Worm (Caenorhabditis elegans): Measurements from ENCODE around the gene C25H3.14.
A peak's percentile ranks its signal among the peaks of the same experiment; 100 is the strongest.

The C25H3.14 gene

ce11 chrII:5660736-5661734 is 33.9 kb upstream of the C25H3.14 start, which contains the start of the genes ift-43 and mdt-26 (continued):
- no peak for TF ChIP-seq eor-1 (tag; optimal IDR thresholded peaks at IDR 0.05)
- no peak for TF ChIP-seq ceh-9 (tag; optimal IDR thresholded peaks at IDR 0.05)
- no peak for TF ChIP-seq sea-2 (GFP tag; optimal IDR thresholded peaks at IDR 0.05)
- TF ChIP-seq elt-1 (tag; optimal IDR thresholded peaks at IDR 0.05), result no peak
- no peak for TF ChIP-seq egl-27 (tag; optimal IDR thresholded peaks at IDR 0.05)
- TF ChIP-seq daf-12 (tag; optimal IDR thresholded peaks at IDR 0.05), result no peak
- no peak for TF ChIP-seq nhr-76 (tag; optimal IDR thresholded peaks at IDR 0.05)
- TF ChIP-seq nhr-43 (tag; optimal IDR thresholded peaks at IDR 0.05; ENCODE audit: poor library complexity, severe bottlenecking), result peak; percentile 78
- TF ChIP-seq nhr-28 (tag; optimal IDR thresholded peaks at IDR 0.05), result no peak
- TF ChIP-seq ceh-16 (tag; optimal IDR thresholded peaks at IDR 0.05), result no peak
- TF ChIP-seq ztf-11 (tag; optimal IDR thresholded peaks at IDR 0.05), result no peak
- TF ChIP-seq zag-1 (tag; optimal IDR thresholded peaks at IDR 0.05), result no peak
- peak; percentile 98 for TF ChIP-seq hmg-11 (tag; optimal IDR thresholded peaks at IDR 0.05)
- TF ChIP-seq lin-15B (tag; optimal IDR thresholded peaks at IDR 0.05), result peak; percentile 80
- peak; percentile 76 for TF ChIP-seq aly-2 (tag; optimal IDR thresholded peaks at IDR 0.05)
- TF ChIP-seq skn-1 (tag; optimal IDR thresholded peaks at IDR 0.05), result no peak
- peak; percentile 65 for TF ChIP-seq elt-2 (tag; optimal IDR thresholded peaks at IDR 0.05)
- no peak for TF ChIP-seq R02D3.7 (tag; optimal IDR thresholded peaks at IDR 0.05)
- peak; percentile 100 for TF ChIP-seq ama-1 (optimal IDR thresholded peaks at IDR 0.05)

- TF ChIP-seq pha-4 (tag; optimal IDR thresholded peaks at IDR 0.05) (peak; percentile 72), eor-1 (tag; optimal IDR thresholded peaks at IDR 0.05) (no peak), nhr-237 (tag; optimal IDR thresholded peaks at IDR 0.05) (no peak), egl-5 (tag; optimal IDR thresholded peaks at IDR 0.05) (peak; percentile 96), fkh-10 (GFP tag; optimal IDR thresholded peaks at IDR 0.05) (peak; percentile 71), lsy-12 (tag; optimal IDR thresholded peaks at IDR 0.05) (peak; percentile 92), nhr-28 (tag; optimal IDR thresholded peaks at IDR 0.05) (no peak), ceh-16 (tag; optimal IDR thresholded peaks at IDR 0.05) (peak; percentile 6), fkh-2 (tag; optimal IDR thresholded peaks at IDR 0.05) (peak; percentile 13), nhr-12 (tag; optimal IDR thresholded peaks at IDR 0.05) (no peak), nhr-23 (tag; optimal IDR thresholded peaks at IDR 0.05) (peak; percentile 64), ceh-9 (tag; optimal IDR thresholded peaks at IDR 0.05) (no peak), nhr-25 (tag; optimal IDR thresholded peaks at IDR 0.05) (peak; percentile 94), ama-1 (optimal IDR thresholded peaks at IDR 0.05) (peak; percentile 100), R02D3.7 (tag; optimal IDR thresholded peaks at IDR 0.05) (peak; percentile 65), elt-2 (tag; optimal IDR thresholded peaks at IDR 0.05) (peak; percentile 84), mml-1 (tag; optimal IDR thresholded peaks at IDR 0.05) (no peak), lin-15B (tag; optimal IDR thresholded peaks at IDR 0.05) (peak; percentile 69), nfya-1 (tag; optimal IDR thresholded peaks at IDR 0.05; ENCODE audit: insufficient read depth) (peak; percentile 99), aly-2 (tag; optimal IDR thresholded peaks at IDR 0.05) (no peak), jun-1 (tag; optimal IDR thresholded peaks at IDR 0.05) (peak; percentile 55), nhr-77 (tag; optimal IDR thresholded peaks at IDR 0.05) (no peak), snpc-4 (tag; optimal IDR thresholded peaks at IDR 0.05) (peak; percentile 50), skn-1 (tag; optimal IDR thresholded peaks at IDR 0.05) (peak; percentile 53), unc-39 (tag; optimal IDR thresholded peaks at IDR 0.05) (no peak), mdl-1 (tag; optimal IDR thresholded peaks at IDR 0.05) (peak; percentile 67), sea-2 (GFP tag; optimal IDR thresholded peaks at IDR 0.05) (peak; percentile 46), nhr-11 (tag; optimal IDR thresholded peaks at IDR 0.05) (peak; percentile 20), egl-27 (tag; optimal IDR thresholded peaks at IDR 0.05) (no peak), elt-1 (tag; optimal IDR thresholded peaks at IDR 0.05) (peak; percentile 11), nhr-76 (tag; optimal IDR thresholded peaks at IDR 0.05) (peak; percentile 42), zag-1 (tag; optimal IDR thresholded peaks at IDR 0.05) (peak; percentile 48), ztf-11 (tag; optimal IDR thresholded peaks at IDR 0.05) (peak; percentile 51), nhr-43 (tag; optimal IDR thresholded peaks at IDR 0.05; ENCODE audit: poor library complexity, severe bottlenecking) (peak; percentile 75), ceh-28 (tag; optimal IDR thresholded peaks at IDR 0.05) (peak; percentile 86), tbx-2 (tag; optimal IDR thresholded peaks at IDR 0.05) (peak; percentile 82), nhr-67 (tag; optimal IDR thresholded peaks at IDR 0.05) (peak; percentile 47), ceh-82 (tag; optimal IDR thresholded peaks at IDR 0.05) (peak; percentile 64), pqm-1 (tag; optimal IDR thresholded peaks at IDR 0.05) (peak; percentile 46), unc-62 (GFP tag; optimal IDR thresholded peaks at IDR 0.05) (peak; percentile 82), daf-12 (tag; optimal IDR thresholded peaks at IDR 0.05) (no peak), hmg-11 (tag; optimal IDR thresholded peaks at IDR 0.05) (peak; percentile 89), ZK546.5 (tag; optimal IDR thresholded peaks at IDR 0.05) (no peak), elt-3 (tag; optimal IDR thresholded peaks at IDR 0.05) (peak in 1 of 3 experiments; percentile 82), ztf-4 (tag; optimal IDR thresholded peaks at IDR 0.05) (peak; percentile 86), fos-1 (tag; optimal IDR thresholded peaks at IDR 0.05) (no peak)
Observed at ce11 chrII:5661735-5662177, 33.1 kb upstream of the C25H3.14 start.
